3 worm cellular contexts compared by ENCODE assay signal in genomic region chrIV:12840348-12840747, ce11.
A peak's percentile ranks its signal among the peaks of the same experiment; 100 is the strongest.
TF ChIP-seq lines count a peak whose summit lies in the region.

No protein-coding gene starts in this region.

TF ChIP-seq in whole organism, L1 larva, 84 proteins besides CTCF, POLR2A, EP300 and RAD21 (continued from another document):
- TF ChIP-seq ceh-90 (tag; optimal IDR thresholded peaks at IDR 0.05; lab: Kevin White, UChicago) (no peak), skn-1 (tag; optimal IDR thresholded peaks at IDR 0.05; lab: Kevin White, UChicago) (no peak), lin-35 (GFP tag; optimal IDR thresholded peaks at IDR 0.05; lab: Kevin White, UChicago) (peak in 1 of 2 experiments; percentile 24), blmp-1 (tag; optimal IDR thresholded peaks at IDR 0.05; lab: Kevin White, UChicago) (peak; percentile 86), hlh-17 (GFP tag; optimal IDR thresholded peaks at IDR 0.05; lab: Kevin White, UChicago; ENCODE audit: borderline replicate concordance) (no peak), lsy-2 (tag; optimal IDR thresholded peaks at IDR 0.05; lab: Kevin White, UChicago) (peak in 1 of 2 experiments; percentile 38), nhr-20 (tag; optimal IDR thresholded peaks at IDR 0.05; lab: Kevin White, UChicago) (peak; percentile 40)

TF ChIP-seq in whole organism, L4 larva, 104 proteins besides CTCF, POLR2A, EP300 and RAD21 (continued from another document):
- TF ChIP-seq ceh-82 (tag; optimal IDR thresholded peaks at IDR 0.05; lab: Kevin White, UChicago) (no peak), pha-4 (GFP tag; IDR thresholded peaks at IDR 0.05; lab: Robert Waterston, UW) (no peak), pha-4 (tag; optimal IDR thresholded peaks at IDR 0.05; lab: Kevin White, UChicago) (peak; percentile 36), zip-2 (tag; optimal IDR thresholded peaks at IDR 0.05; lab: Kevin White, UChicago) (no peak), mes-2 (tag; optimal IDR thresholded peaks at IDR 0.05; lab: Kevin White, UChicago; ENCODE audit: poor library complexity, severe bottlenecking) (peak; percentile 54), F49E8.2 (tag; optimal IDR thresholded peaks at IDR 0.05; lab: Kevin White, UChicago; ENCODE audit: borderline replicate concordance) (no peak), snpc-1.2 (GFP tag; IDR thresholded peaks at IDR 0.05; lab: Robert Waterston, UW) (0 out of 2 replicates have a peak, but pooled peaks have one; percentile 19), sdz-12 (GFP tag; optimal IDR thresholded peaks at IDR 0.05; lab: Kevin White, UChicago) (no peak), fos-1 (tag; optimal IDR thresholded peaks at IDR 0.05; lab: Kevin White, UChicago) (no peak), duxl-1 (tag; optimal IDR thresholded peaks at IDR 0.05; lab: Kevin White, UChicago; ENCODE audit: poor library complexity) (no peak), dve-1 (tag; optimal IDR thresholded peaks at IDR 0.05; lab: Kevin White, UChicago; ENCODE audit: insufficient read depth) (peak; percentile 14), php-3 (GFP tag; IDR thresholded peaks at IDR 0.05; lab: Robert Waterston, UW) (no peak), tra-1 (GFP tag; IDR thresholded peaks at IDR 0.05; lab: Robert Waterston, UW) (no peak), vab-7 (GFP tag; IDR thresholded peaks at IDR 0.05; lab: Robert Waterston, UW) (no peak), nhr-28 (tag; optimal IDR thresholded peaks at IDR 0.05; lab: Kevin White, UChicago) (peak; percentile 64), Y105C5A.15 (GFP tag; IDR thresholded peaks at IDR 0.05; lab: Robert Waterston, UW) (no peak), aly-2 (tag; optimal IDR thresholded peaks at IDR 0.05; lab: Kevin White, UChicago) (no peak), daf-8 (GFP tag; IDR thresholded peaks at IDR 0.05; lab: Robert Waterston, UW) (no peak), dmd-9 (GFP tag; IDR thresholded peaks at IDR 0.05; lab: Robert Waterston, UW) (no peak), mep-1 (tag; optimal IDR thresholded peaks at IDR 0.05; lab: Kevin White, UChicago) (peak; percentile 61)

TF ChIP-seq in whole organism, young adult, 124 proteins besides CTCF, POLR2A, EP300 and RAD21 (continued from another document):
- peak; percentile 9 for TF ChIP-seq lin-40 (tag; optimal IDR thresholded peaks at IDR 0.05; lab: Kevin White, UChicago)
- no peak for TF ChIP-seq snpc-3.4 (tag; optimal IDR thresholded peaks at IDR 0.05; lab: Kevin White, UChicago)
- no peak for TF ChIP-seq cebp-1 (GFP tag; IDR thresholded peaks at IDR 0.05; lab: Robert Waterston, UW)
- peak; percentile 45 for TF ChIP-seq cebp-1 (tag; optimal IDR thresholded peaks at IDR 0.05; lab: Kevin White, UChicago)
- peak; percentile 17; the same call in 1 of the 2 replicates for TF ChIP-seq hmg-1.2 (GFP tag; IDR thresholded peaks at IDR 0.05; lab: Robert Waterston, UW)
- no peak for TF ChIP-seq D2030.7 (GFP tag; IDR thresholded peaks at IDR 0.05; lab: Robert Waterston, UW)
- no peak for TF ChIP-seq bed-1 (GFP tag; IDR thresholded peaks at IDR 0.05; lab: Robert Waterston, UW)
- no peak for TF ChIP-seq B0035.1 (tag; optimal IDR thresholded peaks at IDR 0.05; lab: Kevin White, UChicago)
- TF ChIP-seq ceh-58 (GFP tag; IDR thresholded peaks at IDR 0.05; lab: Robert Waterston, UW) = no peak
- 0 out of 2 replicates have a peak, but pooled peaks have one; percentile 66 for TF ChIP-seq Y56A3A.18 (GFP tag; IDR thresholded peaks at IDR 0.05; lab: Robert Waterston, UW)
- no peak for TF ChIP-seq dpff-1 (tag; optimal IDR thresholded peaks at IDR 0.05; lab: Kevin White, UChicago)
- TF ChIP-seq nfyb-1 (GFP tag; IDR thresholded peaks at IDR 0.05; lab: Robert Waterston, UW) = peak; percentile 43; the same call in 1 of the 2 replicates
- no peak for TF ChIP-seq Y79H2A.3 (GFP tag; conservative IDR thresholded peaks at IDR 0.05; lab: Robert Waterston, UW)
- no peak for TF ChIP-seq F57A8.1 (GFP tag; optimal IDR thresholded peaks at IDR 0.05; lab: Kevin White, UChicago)
- no peak for TF ChIP-seq F39B2.1 (GFP tag; IDR thresholded peaks at IDR 0.05; lab: Robert Waterston, UW)
- TF ChIP-seq mel-28 (tag; optimal IDR thresholded peaks at IDR 0.05; lab: Kevin White, UChicago; ENCODE audit: borderline replicate concordance) = no peak
- no peak for TF ChIP-seq pha-4 (tag; optimal IDR thresholded peaks at IDR 0.05; lab: Kevin White, UChicago)
- TF ChIP-seq sdz-38 (tag; optimal IDR thresholded peaks at IDR 0.05; lab: Kevin White, UChicago) = no peak
- TF ChIP-seq him-1 (tag; optimal IDR thresholded peaks at IDR 0.05; lab: Kevin White, UChicago) = peak; percentile 41
- TF ChIP-seq egrh-3 (GFP tag; IDR thresholded peaks at IDR 0.05; lab: Robert Waterston, UW) = no peak
- TF ChIP-seq lin-54 (GFP tag; optimal IDR thresholded peaks at IDR 0.05; lab: Kevin White, UChicago) = no peak
- TF ChIP-seq tbp1 (GFP tag; optimal IDR thresholded peaks at IDR 0.05; lab: Kevin White, UChicago) = peak; percentile 18
- TF ChIP-seq attf-6 (GFP tag; IDR thresholded peaks at IDR 0.05; lab: Robert Waterston, UW) = no peak
- no peak for TF ChIP-seq ztf-18 (tag; optimal IDR thresholded peaks at IDR 0.05; lab: Kevin White, UChicago)
- TF ChIP-seq B0336.3 (GFP tag; IDR thresholded peaks at IDR 0.05; lab: Robert Waterston, UW) = peak; percentile 75
- TF ChIP-seq rpc-1 (optimal IDR thresholded peaks at IDR 0.05; lab: Kevin White, UChicago) = no peak
- no peak for TF ChIP-seq rpc-1 (tag; optimal IDR thresholded peaks at IDR 0.05; lab: Kevin White, UChicago)
- no peak for TF ChIP-seq lsy-27 (tag; optimal IDR thresholded peaks at IDR 0.05; lab: Kevin White, UChicago; ENCODE audit: borderline replicate concordance, insufficient read depth)
- no peak for TF ChIP-seq lsl-1 (GFP tag; optimal IDR thresholded peaks at IDR 0.05; lab: Kevin White, UChicago)
- peak; percentile 28 for TF ChIP-seq ama-1 (optimal IDR thresholded peaks at IDR 0.05; lab: Kevin White, UChicago)
- no peak for TF ChIP-seq ama-1 (GFP tag; optimal IDR thresholded peaks at IDR 0.05; lab: Kevin White, UChicago)
- no peak for TF ChIP-seq ztf-3 (GFP tag; optimal IDR thresholded peaks at IDR 0.05; lab: Kevin White, UChicago)
- no peak for TF ChIP-seq Y53F4B.3 (GFP tag; IDR thresholded peaks at IDR 0.05; lab: Robert Waterston, UW)
- no peak for TF ChIP-seq snpc-1.1 (tag; optimal IDR thresholded peaks at IDR 0.05; lab: Kevin White, UChicago; ENCODE audit: insufficient read depth)
- TF ChIP-seq ceh-40 (GFP tag; IDR thresholded peaks at IDR 0.05; lab: Robert Waterston, UW) = no peak
- no peak for TF ChIP-seq F49E8.2 (tag; optimal IDR thresholded peaks at IDR 0.05; lab: Kevin White, UChicago; ENCODE audit: insufficient read depth)
- TF ChIP-seq pbrm-1 (GFP tag; IDR thresholded peaks at IDR 0.05; lab: Robert Waterston, UW) = 0 out of 2 replicates have a peak, but pooled peaks have one; percentile 13
- no peak for TF ChIP-seq rec-8 (tag; optimal IDR thresholded peaks at IDR 0.05; lab: Kevin White, UChicago)
- no peak for TF ChIP-seq sea-2 (GFP tag; IDR thresholded peaks at IDR 0.05; lab: Robert Waterston, UW)
- no peak for TF ChIP-seq T07F8.4 (tag; optimal IDR thresholded peaks at IDR 0.05; lab: Kevin White, UChicago)
- TF ChIP-seq hrde-1 (tag; optimal IDR thresholded peaks at IDR 0.05; lab: Kevin White, UChicago; ENCODE audit: borderline replicate concordance) = no peak
- TF ChIP-seq F37B4.10 (GFP tag; IDR thresholded peaks at IDR 0.05; lab: Robert Waterston, UW) = no peak
- no peak for TF ChIP-seq ccch-3 (GFP tag; optimal IDR thresholded peaks at IDR 0.05; lab: Kevin White, UChicago)
- TF ChIP-seq nfya-2 (GFP tag; IDR thresholded peaks at IDR 0.05; lab: Robert Waterston, UW) = no peak
- TF ChIP-seq aptf-2 (GFP tag; conservative IDR thresholded peaks at IDR 0.05; lab: Robert Waterston, UW) = no peak
- TF ChIP-seq K11D2.4 (GFP tag; IDR thresholded peaks at IDR 0.05; lab: Robert Waterston, UW) = no peak
- no peak for TF ChIP-seq F23B12.7 (tag; optimal IDR thresholded peaks at IDR 0.05; lab: Kevin White, UChicago; ENCODE audit: insufficient read depth)
- no peak for TF ChIP-seq hmg-20 (GFP tag; IDR thresholded peaks at IDR 0.05; lab: Robert Waterston, UW)
- peak; percentile 45 for TF ChIP-seq repo-1 (tag; optimal IDR thresholded peaks at IDR 0.05; lab: Kevin White, UChicago)
- no peak for TF ChIP-seq Y67H2A.10 (GFP tag; conservative IDR thresholded peaks at IDR 0.05; lab: Robert Waterston, UW)
- TF ChIP-seq let-607 (tag; optimal IDR thresholded peaks at IDR 0.05; lab: Kevin White, UChicago) = no peak
- no peak for TF ChIP-seq nhr-27 (tag; optimal IDR thresholded peaks at IDR 0.05; lab: Kevin White, UChicago)
- no peak for TF ChIP-seq hlh-12 (tag; optimal IDR thresholded peaks at IDR 0.05; lab: Kevin White, UChicago)
TF ChIP-seq in whole organism, young adult: peak in this region for 17.
